Fruit fly (Drosophila melanogaster) whole organism, embryonic: ENCODE measurements around the gene Tlk.

Experiments used
- Asciz ChIP-seq: fragments of 200-800 bp; sonication (Bioruptor generic); optimal IDR thresholded peaks from 2 replicates; lab custom pipeline; 2017; ENCODE audit warnings: missing biosample characterization, mild to moderate bottlenecking, missing genetic modification characterization, missing genetic modification reagents
- Bdp1 ChIP-seq: fragments of 200-800 bp; sonication (Bioruptor generic); optimal IDR thresholded peaks from 3 replicates; lab custom pipeline; 2016; ENCODE audit warnings: missing biosample characterization, missing genetic modification characterization
- CG10209 ChIP-seq: fragments of 200-800 bp; sonication (Bioruptor generic); optimal IDR thresholded peaks from 3 replicates; lab custom pipeline; 2017; ENCODE audit warnings: missing biosample characterization, mild to moderate bottlenecking, missing genetic modification characterization, missing genetic modification reagents
- CG11247 ChIP-seq: fragments of 200-800 bp; sonication (Bioruptor generic); IDR thresholded peaks from 2 replicates; pipeline ENCODE4 v1.3.6; 2022; ENCODE audit warnings: missing biosample characterization, missing genetic modification characterization
- CG12744 ChIP-seq: fragments of 200-800 bp; sonication (Bioruptor generic); optimal IDR thresholded peaks from 2 replicates; lab custom pipeline; 2016; ENCODE audit warnings: missing biosample characterization, missing genetic modification characterization
- CG12942 ChIP-seq: fragments of 200-800 bp; sonication (Bioruptor generic); optimal IDR thresholded peaks from 3 replicates; lab custom pipeline; 2016; ENCODE audit warnings: missing biosample characterization, missing genetic modification characterization
- CG13424 ChIP-seq: fragments of 200-800 bp; sonication (Bioruptor generic); optimal IDR thresholded peaks from 2 replicates; lab custom pipeline; 2019; ENCODE audit warnings: missing biosample characterization, mild to moderate bottlenecking, missing genetic modification characterization, moderate library complexity
- CG14667 ChIP-seq: fragments of 200-800 bp; sonication (Bioruptor generic); IDR thresholded peaks from 2 replicates; pipeline ENCODE4 v1.3.6; 2022; ENCODE audit warnings: missing biosample characterization, missing genetic modification characterization
- CG1603 ChIP-seq: fragments of 200-800 bp; sonication (Bioruptor generic); optimal IDR thresholded peaks from 2 replicates; lab custom pipeline; 2019; ENCODE audit warnings: missing biosample characterization, mild to moderate bottlenecking, missing genetic modification characterization, moderate library complexity
- CG1647 ChIP-seq: fragments of 200-800 bp; sonication (Bioruptor generic); optimal IDR thresholded peaks from 3 replicates; lab custom pipeline; 2016; ENCODE audit warnings: missing biosample characterization, missing genetic modification characterization
- CG3065 ChIP-seq: fragments of 200-800 bp; sonication (Bioruptor generic); optimal IDR thresholded peaks from 2 replicates; lab custom pipeline; 2016; ENCODE audit warnings: missing biosample characterization, missing genetic modification characterization
- CG31365 ChIP-seq: fragments of 200-800 bp; sonication (Bioruptor generic); optimal IDR thresholded peaks from 2 replicates; lab custom pipeline; 2018; ENCODE audit warnings: missing biosample characterization, mild to moderate bottlenecking, missing genetic modification characterization
- CG33557 ChIP-seq: fragments of 200-800 bp; sonication (Bioruptor generic); optimal IDR thresholded peaks from 2 replicates; lab custom pipeline; 2019; ENCODE audit warnings: missing biosample characterization, mild to moderate bottlenecking, missing genetic modification characterization, moderate library complexity
- CG3407 ChIP-seq: fragments of 200-800 bp; sonication (Bioruptor generic); optimal IDR thresholded peaks from 2 replicates; lab custom pipeline; 2018; ENCODE audit warnings: missing biosample characterization, mild to moderate bottlenecking, missing genetic modification characterization
- CG4404 ChIP-seq: fragments of 200-800 bp; sonication (Bioruptor generic); IDR thresholded peaks from 2 replicates; pipeline ENCODE4 v1.3.6; 2022; ENCODE audit warnings: missing biosample characterization, missing genetic modification characterization
- CG4617 ChIP-seq: fragments of 200-800 bp; sonication (Bioruptor generic); optimal IDR thresholded peaks from 3 replicates; lab custom pipeline; 2016; ENCODE audit warnings: missing biosample characterization, missing genetic modification characterization, borderline replicate concordance
- CG5180 ChIP-seq: fragments of 200-800 bp; sonication (Bioruptor generic); optimal IDR thresholded peaks from 3 replicates; lab custom pipeline; 2017; ENCODE audit warnings: missing biosample characterization, missing genetic modification characterization, mild to moderate bottlenecking, moderate library complexity, missing genetic modification reagents
- CG6654 ChIP-seq: fragments of 200-800 bp; sonication (Bioruptor generic); optimal IDR thresholded peaks from 2 replicates; lab custom pipeline; 2017; ENCODE audit warnings: missing biosample characterization, mild to moderate bottlenecking, missing genetic modification characterization
- CG6683 ChIP-seq: fragments of 200-800 bp; sonication (Bioruptor generic); optimal IDR thresholded peaks from 2 replicates; lab custom pipeline; 2017; ENCODE audit warnings: missing biosample characterization, mild to moderate bottlenecking, missing genetic modification characterization, missing genetic modification reagents
- CG7357 ChIP-seq: fragments of 200-800 bp; sonication (Bioruptor generic); IDR thresholded peaks from 3 replicates; pipeline ENCODE4 v1.3.6; 2022; ENCODE audit warnings: missing biosample characterization, missing genetic modification characterization
- CG9797 ChIP-seq: fragments of 200-800 bp; sonication (Bioruptor generic); optimal IDR thresholded peaks from 3 replicates; lab custom pipeline; 2018; ENCODE audit warnings: missing biosample characterization, mild to moderate bottlenecking, missing genetic modification characterization
- Chrac-16 ChIP-seq: fragments of 200-800 bp; sonication (Bioruptor generic); optimal IDR thresholded peaks from 3 replicates; lab custom pipeline; 2016; ENCODE audit warnings: missing biosample characterization, missing genetic modification characterization
- D19A ChIP-seq: fragments of 200-800 bp; optimal IDR thresholded peaks from 3 replicates; lab custom pipeline; 2019; ENCODE audit warnings: missing biosample characterization, mild to moderate bottlenecking, missing genetic modification characterization, moderate library complexity
- Deaf1 ChIP-seq: fragments of 200-800 bp; optimal IDR thresholded peaks from 3 replicates; lab custom pipeline; 2019; ENCODE audit warnings: missing biosample characterization, mild to moderate bottlenecking, missing genetic modification characterization, moderate library complexity
- Dip2 ChIP-seq: fragments of 200-800 bp; sonication (Bioruptor generic); IDR thresholded peaks from 2 replicates; pipeline ENCODE4 v1.3.6; 2022; ENCODE audit warnings: missing biosample characterization, missing genetic modification characterization
- Elba2 ChIP-seq: fragments of 200-800 bp; sonication (Bioruptor generic); optimal IDR thresholded peaks from 3 replicates; lab custom pipeline; 2016; ENCODE audit warnings: missing biosample characterization, missing genetic modification characterization
- Gug ChIP-seq: fragments of 200-800 bp; sonication (Bioruptor generic); IDR thresholded peaks from 4 replicates; pipeline ENCODE4 v1.3.6; 2022; ENCODE audit warnings: missing biosample characterization, missing genetic modification characterization
- Nf-YB ChIP-seq: fragments of 200-800 bp; sonication (Bioruptor generic); optimal IDR thresholded peaks from 3 replicates; lab custom pipeline; 2019; ENCODE audit warnings: missing biosample characterization, mild to moderate bottlenecking, missing genetic modification characterization, moderate library complexity
- Oaz ChIP-seq: fragments of 200-800 bp; sonication (Bioruptor generic); IDR thresholded peaks from 2 replicates; pipeline ENCODE4 v1.3.6; 2022; ENCODE audit warnings: missing biosample characterization, missing genetic modification characterization
- Opbp ChIP-seq: fragments of 200-800 bp; sonication (Bioruptor generic); IDR thresholded peaks from 3 replicates; pipeline ENCODE4 v1.3.6; 2022; ENCODE audit warnings: missing biosample characterization, missing genetic modification characterization; ENCODE audit not compliant: partially characterized antibody
- PHDP ChIP-seq: fragments of 200-800 bp; sonication (Bioruptor generic); optimal IDR thresholded peaks from 3 replicates; lab custom pipeline; 2018; ENCODE audit warnings: missing biosample characterization, mild to moderate bottlenecking, missing genetic modification characterization, moderate library complexity
- Side ChIP-seq: fragments of 200-800 bp; sonication (Bioruptor generic); optimal IDR thresholded peaks from 2 replicates; lab custom pipeline; 2016; ENCODE audit warnings: missing biosample characterization, missing genetic modification characterization
- Vsx1 ChIP-seq: fragments of 200-800 bp; sonication (Bioruptor generic); optimal IDR thresholded peaks from 2 replicates; lab custom pipeline; 2017; ENCODE audit warnings: missing biosample characterization, mild to moderate bottlenecking, missing genetic modification characterization, missing genetic modification reagents
- amos ChIP-seq: fragments of 200-800 bp; sonication (Bioruptor generic); IDR thresholded peaks from 2 replicates; pipeline ENCODE4 v1.3.6; 2022; ENCODE audit warnings: missing biosample characterization, missing genetic modification characterization; ENCODE audit not compliant: partially characterized antibody
- dysf ChIP-seq: fragments of 200-800 bp; sonication (Bioruptor generic); IDR thresholded peaks from 3 replicates; pipeline ENCODE4 v1.3.6; 2022; ENCODE audit warnings: missing biosample characterization, missing genetic modification characterization
- eve ChIP-seq, 2 experiments: fragments of >200 bp; optimal IDR thresholded peaks; 2 replicates each; lab custom pipeline; 2017; ENCODE audit warnings: missing biosample characterization in 2 of 2, missing genetic modification characterization in 2 of 2
- insv ChIP-seq, 2 experiments: fragments of 200-800 bp; sonication (Bioruptor generic); optimal IDR thresholded peaks; 3 replicates each; lab custom pipeline; 2016 to 2018; ENCODE audit warnings: missing biosample characterization in 2 of 2, missing genetic modification characterization in 2 of 2
- jing ChIP-seq: fragments of 200-800 bp; sonication (Bioruptor generic); optimal IDR thresholded peaks from 2 replicates; lab custom pipeline; 2018; ENCODE audit warnings: missing biosample characterization, mild to moderate bottlenecking, missing genetic modification characterization
- kni ChIP-seq: fragments of 200-800 bp; sonication (Bioruptor generic); optimal IDR thresholded peaks from 3 replicates; lab custom pipeline; 2017; ENCODE audit warnings: mild to moderate bottlenecking, missing biosample characterization, missing genetic modification reagents, missing genetic modification characterization
- knrl ChIP-seq: fragments of 200-800 bp; sonication (Bioruptor generic); IDR thresholded peaks from 3 replicates; pipeline ENCODE4 v1.3.6; 2022; ENCODE audit warnings: missing biosample characterization, missing genetic modification characterization; ENCODE audit not compliant: partially characterized antibody
- pan ChIP-seq, 4 experiments: fragments of >200 bp in 3 of 4; fragments of 200-800 bp in 1 of 4; sonication (Bioruptor generic) in 1 of 4; optimal IDR thresholded peaks in 3 of 4; IDR thresholded peaks in 1 of 4; 2 replicates each; pipeline versions ENCODE4 v1.3.6 to Lab custom; 2017 to 2022; ENCODE audit warnings: missing biosample characterization in 2 of 4, missing genetic modification characterization in 2 of 4, mixed read lengths in 1 of 4
- pnt ChIP-seq: fragments of 200-800 bp; sonication (Bioruptor generic); optimal IDR thresholded peaks from 3 replicates; lab custom pipeline; 2016; ENCODE audit warnings: missing biosample characterization, missing genetic modification characterization
- ro ChIP-seq: fragments of 200-800 bp; sonication (Bioruptor generic); IDR thresholded peaks from 2 replicates; pipeline ENCODE4 v1.3.6; 2022; ENCODE audit warnings: missing biosample characterization, missing genetic modification characterization
- seq ChIP-seq: fragments of 200-800 bp; sonication (Bioruptor generic); IDR thresholded peaks from 2 replicates; pipeline ENCODE4 v1.3.6; 2022; ENCODE audit warnings: missing biosample characterization, missing genetic modification characterization
- sima ChIP-seq: fragments of 200-800 bp; sonication (Bioruptor generic); optimal IDR thresholded peaks from 2 replicates; lab custom pipeline; 2016; ENCODE audit warnings: missing biosample characterization, missing genetic modification characterization
- sob ChIP-seq: fragments of 200-800 bp; sonication (Bioruptor generic); IDR thresholded peaks from 2 replicates; pipeline ENCODE4 v1.3.6; 2022; ENCODE audit warnings: missing biosample characterization, missing genetic modification characterization
- tap ChIP-seq: fragments of 200-800 bp; optimal IDR thresholded peaks from 3 replicates; lab custom pipeline; 2019; ENCODE audit warnings: missing biosample characterization, mild to moderate bottlenecking, missing genetic modification characterization, moderate library complexity
- wdn ChIP-seq: fragments of 200-800 bp; sonication (Bioruptor generic); IDR thresholded peaks from 2 replicates; pipeline ENCODE4 v1.3.6; 2022; ENCODE audit warnings: missing biosample characterization, missing genetic modification characterization
- zf30C ChIP-seq: fragments of 200-800 bp; sonication (Bioruptor generic); optimal IDR thresholded peaks from 3 replicates; lab custom pipeline; 2018; ENCODE audit warnings: missing biosample characterization, mild to moderate bottlenecking, missing genetic modification characterization

Tlk gene

dm6 chrX:3687837-3688375 lies 31.9 kb upstream of the Tlk start (continued):
- no peak for TF ChIP-seq CG9797 (GFP tag; lab: Kevin White, UChicago)
- TF ChIP-seq CG6683 (GFP tag; lab: Kevin White, UChicago): no peak
- no peak for TF ChIP-seq CG5180 (GFP tag; lab: Kevin White, UChicago)
- TF ChIP-seq CG13424 (tag; lab: Kevin White, UChicago): peak; percentile 50
- TF ChIP-seq CG12744 (GFP tag; lab: Kevin White, UChicago): no peak
- peak; percentile 89 for TF ChIP-seq CG1603 (tag; lab: Kevin White, UChicago)
- TF ChIP-seq sima (GFP tag; lab: Kevin White, UChicago): no peak
- TF ChIP-seq PHDP (tag; lab: Kevin White, UChicago): peak; percentile 69
- TF ChIP-seq Side: peak; percentile 68
- peak; percentile 24 for TF ChIP-seq Bdp1 (GFP tag; lab: Kevin White, UChicago)
- no peak for TF ChIP-seq pan (optimal IDR thresholded peaks at IDR 0.05; lab: Kevin White, UChicago)
- peak in 1 of 2 experiments; percentile 70 for TF ChIP-seq pan (GFP tag; optimal IDR thresholded peaks at IDR 0.05 in 1 of 2, IDR thresholded peaks at IDR 0.05 in 1 of 2)
- peak; percentile 66 for TF ChIP-seq Asciz (GFP tag; lab: Kevin White, UChicago)
- no peak for TF ChIP-seq Dip2 (GFP tag; lab: Robert Waterston, UW)
- peak; percentile 26 for TF ChIP-seq jing
- no peak for TF ChIP-seq zf30C (GFP tag; lab: Kevin White, UChicago)
- TF ChIP-seq Gug (GFP tag; lab: Robert Waterston, UW): peak; percentile 36; the same call in 2 of the 4 replicates
- no peak for TF ChIP-seq CG4404 (GFP tag; lab: Robert Waterston, UW)
- peak; percentile 51; the same call in 1 of the 2 replicates for TF ChIP-seq sob (GFP tag; lab: Robert Waterston, UW)
- TF ChIP-seq Elba2: no peak
- peak; percentile 14 for TF ChIP-seq tap (tag; lab: Kevin White, UChicago)
- TF ChIP-seq CG31365 (tag; lab: Kevin White, UChicago): no peak
- no peak for TF ChIP-seq CG11247
- no peak for TF ChIP-seq CG33557
- peak; percentile 55 for TF ChIP-seq D19A (tag; lab: Kevin White, UChicago)
- TF ChIP-seq Deaf1 (tag; lab: Kevin White, UChicago): no peak
- TF ChIP-seq CG3065: no peak
- TF ChIP-seq CG4617 (GFP tag; lab: Kevin White, UChicago): no peak
- peak in 1 of 2 experiments; percentile 34 for TF ChIP-seq eve (GFP tag; optimal IDR thresholded peaks at IDR 0.05; lab: Kevin White, UChicago)
- TF ChIP-seq CG3407 (GFP tag; lab: Kevin White, UChicago): peak; percentile 45
- TF ChIP-seq CG10209 (GFP tag; lab: Kevin White, UChicago): peak; percentile 62
- no peak for TF ChIP-seq kni (GFP tag; lab: Kevin White, UChicago)
- TF ChIP-seq Vsx1: no peak
- peak; percentile 62 for TF ChIP-seq pnt (GFP tag; lab: Kevin White, UChicago)
- TF ChIP-seq CG6654 (GFP tag; lab: Kevin White, UChicago): peak; percentile 24
- peak; percentile 76 for TF ChIP-seq dysf (GFP tag; lab: Robert Waterston, UW)
- no peak for TF ChIP-seq insv (GFP tag; optimal IDR thresholded peaks at IDR 0.05; lab: Kevin White, UChicago)
- TF ChIP-seq CG12942 (GFP tag; lab: Kevin White, UChicago): peak; percentile 64
- TF ChIP-seq CG14667: 0 out of 2 replicates have a peak, but pooled peaks have one; percentile 21
- peak; percentile 53 for TF ChIP-seq seq
- peak; percentile 46 for TF ChIP-seq Nf-YB (GFP tag; lab: Kevin White, UChicago)
- peak; percentile 36; the same call in 1 of the 2 replicates for TF ChIP-seq wdn (GFP tag; lab: Robert Waterston, UW)
- TF ChIP-seq CG1647: peak; percentile 55
- peak; percentile 29 for TF ChIP-seq Chrac-16 (GFP tag; lab: Kevin White, UChicago)
- TF ChIP-seq amos (GFP tag; lab: Robert Waterston, UW): no peak
- TF ChIP-seq Oaz: no peak
- TF ChIP-seq ro (GFP tag; lab: Robert Waterston, UW): no peak
- TF ChIP-seq CG7357 (GFP tag; lab: Robert Waterston, UW): peak; percentile 26; the same call in 1 of the 3 replicates
- TF ChIP-seq knrl (GFP tag; lab: Robert Waterston, UW): no peak
- no peak for TF ChIP-seq Opbp (GFP tag; lab: Robert Waterston, UW)
